Worm (Caenorhabditis elegans) whole organism, mixed stage, embryonic: Measurements from ENCODE around the gene C14A4.7.

Experiments
- ceh-39 ChIP-seq: fragments of 150-350 bp; optimal IDR thresholded peaks from 2 replicates; lab custom pipeline; 2014; ENCODE audit warnings: missing biosample characterization, missing genetic modification characterization
- ceh-43 ChIP-seq: fragments of 200-800 bp; sonication (Bioruptor generic); optimal IDR thresholded peaks from 2 replicates; lab custom pipeline; 2018; ENCODE audit warnings: mild to moderate bottlenecking, missing genetic modification characterization, moderate library complexity, missing compliant biosample characterization
- drap-1 ChIP-seq: fragments of 200-800 bp; sonication (Bioruptor generic); optimal IDR thresholded peaks from 3 replicates; lab custom pipeline; 2018; ENCODE audit warnings: mild to moderate bottlenecking, missing genetic modification characterization, missing compliant biosample characterization
- hlh-1 ChIP-seq: fragments of 150-350 bp; optimal IDR thresholded peaks from 2 replicates; lab custom pipeline; 2014; ENCODE audit warnings: missing biosample characterization, missing genetic modification reagents, missing genetic modification characterization
- lin-13 ChIP-seq: fragments of 150-350 bp; optimal IDR thresholded peaks from 2 replicates; lab custom pipeline; 2014; ENCODE audit warnings: missing biosample characterization, missing genetic modification characterization
- lsy-2 ChIP-seq: fragments of 150-350 bp; optimal IDR thresholded peaks from 2 replicates; lab custom pipeline; 2014; ENCODE audit warnings: missing biosample characterization, missing genetic modification characterization
- mab-5 ChIP-seq: fragments of 150-350 bp; optimal IDR thresholded peaks from 2 replicates; lab custom pipeline; 2014; ENCODE audit warnings: missing biosample characterization, missing genetic modification characterization
- mls-2 ChIP-seq: sonication (generic microtip); optimal IDR thresholded peaks from 2 replicates; lab custom pipeline; 2016; ENCODE audit warnings: mild to moderate bottlenecking, missing genetic modification characterization, moderate library complexity, missing compliant biosample characterization
- nhr-12 ChIP-seq: fragments of 150-350 bp; optimal IDR thresholded peaks from 2 replicates; lab custom pipeline; 2014; ENCODE audit warnings: missing biosample characterization, missing genetic modification characterization
- nhr-237 ChIP-seq: fragments of 150-350 bp; optimal IDR thresholded peaks from 2 replicates; lab custom pipeline; 2014; ENCODE audit warnings: missing biosample characterization, missing genetic modification characterization
- nhr-28 ChIP-seq: fragments of 150-350 bp; optimal IDR thresholded peaks from 2 replicates; lab custom pipeline; 2014; ENCODE audit warnings: missing biosample characterization, missing genetic modification characterization
- nhr-76 ChIP-seq: sonication (generic microtip); optimal IDR thresholded peaks from 2 replicates; lab custom pipeline; 2017; ENCODE audit warnings: missing biosample characterization, missing genetic modification characterization
- pha-4 ChIP-seq: fragments of 150-350 bp; optimal IDR thresholded peaks from 2 replicates; lab custom pipeline; 2018; ENCODE audit warnings: missing biosample characterization, missing genetic modification reagents, missing genetic modification characterization
- tbx-8 ChIP-seq: fragments of 200-800 bp; sonication (Bioruptor generic); optimal IDR thresholded peaks from 2 replicates; lab custom pipeline; 2018; ENCODE audit warnings: mild to moderate bottlenecking, missing genetic modification characterization, moderate library complexity, missing compliant biosample characterization
- unc-39 ChIP-seq: fragments of 150-350 bp; optimal IDR thresholded peaks from 2 replicates; lab custom pipeline; 2014; ENCODE audit warnings: missing biosample characterization, missing genetic modification characterization
- unc-62 ChIP-seq: fragments of 150-350 bp; optimal IDR thresholded peaks from 2 replicates; lab custom pipeline; 2014; ENCODE audit warnings: missing biosample characterization, missing genetic modification reagents, missing genetic modification characterization
- zip-8 ChIP-seq: fragments of 150-350 bp; optimal IDR thresholded peaks from 2 replicates; lab custom pipeline; 2014; ENCODE audit warnings: missing biosample characterization, missing genetic modification characterization
- ztf-11 ChIP-seq: fragments of 150-350 bp; optimal IDR thresholded peaks from 2 replicates; lab custom pipeline; 2014; ENCODE audit warnings: missing biosample characterization, missing genetic modification characterization

The C14A4.7 gene

ce11 chrII:10547311-10547710, 49.1 kb downstream of the C14A4.7 start:
- TF ChIP-seq lsy-2 (tag; lab: Kevin White, UChicago) (no peak), mab-5 (tag; lab: Kevin White, UChicago) (no peak), nhr-28 (tag; lab: Kevin White, UChicago) (no peak), pha-4 (tag; lab: Kevin White, UChicago) (no peak), zip-8 (tag; lab: Kevin White, UChicago) (no peak), nhr-237 (no peak), mls-2 (tag; lab: Kevin White, UChicago) (no peak), tbx-8 (GFP tag; lab: Kevin White, UChicago) (no peak), ceh-39 (no peak), drap-1 (GFP tag; lab: Kevin White, UChicago) (no peak), nhr-12 (tag; lab: Kevin White, UChicago) (no peak), unc-39 (no peak), hlh-1 (tag; lab: Kevin White, UChicago) (no peak), lin-13 (no peak)

DNA sequence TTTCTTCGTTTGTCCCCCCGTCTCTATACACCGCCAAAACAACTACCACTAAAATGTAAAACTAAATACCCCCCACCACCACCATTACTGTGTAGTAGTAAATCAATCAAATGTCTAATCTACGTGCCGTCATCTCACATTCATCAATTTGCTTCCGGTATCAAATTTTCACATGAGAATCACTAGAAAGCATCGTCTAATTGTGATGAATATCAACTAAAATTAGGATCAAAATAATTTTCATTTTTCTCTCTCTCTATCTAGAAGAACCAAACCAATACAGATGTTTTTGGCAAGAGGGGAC, 49.6 kb downstream of the C14A4.7 start:
- TF ChIP-seq unc-62 (GFP tag; lab: Kevin White, UChicago) (peak; percentile 76), ztf-11 (tag; lab: Kevin White, UChicago) (no peak), nhr-76 (tag; lab: Kevin White, UChicago) (no peak)
- TF ChIP-seq, all 35 proteins: peak for 1

DNA sequence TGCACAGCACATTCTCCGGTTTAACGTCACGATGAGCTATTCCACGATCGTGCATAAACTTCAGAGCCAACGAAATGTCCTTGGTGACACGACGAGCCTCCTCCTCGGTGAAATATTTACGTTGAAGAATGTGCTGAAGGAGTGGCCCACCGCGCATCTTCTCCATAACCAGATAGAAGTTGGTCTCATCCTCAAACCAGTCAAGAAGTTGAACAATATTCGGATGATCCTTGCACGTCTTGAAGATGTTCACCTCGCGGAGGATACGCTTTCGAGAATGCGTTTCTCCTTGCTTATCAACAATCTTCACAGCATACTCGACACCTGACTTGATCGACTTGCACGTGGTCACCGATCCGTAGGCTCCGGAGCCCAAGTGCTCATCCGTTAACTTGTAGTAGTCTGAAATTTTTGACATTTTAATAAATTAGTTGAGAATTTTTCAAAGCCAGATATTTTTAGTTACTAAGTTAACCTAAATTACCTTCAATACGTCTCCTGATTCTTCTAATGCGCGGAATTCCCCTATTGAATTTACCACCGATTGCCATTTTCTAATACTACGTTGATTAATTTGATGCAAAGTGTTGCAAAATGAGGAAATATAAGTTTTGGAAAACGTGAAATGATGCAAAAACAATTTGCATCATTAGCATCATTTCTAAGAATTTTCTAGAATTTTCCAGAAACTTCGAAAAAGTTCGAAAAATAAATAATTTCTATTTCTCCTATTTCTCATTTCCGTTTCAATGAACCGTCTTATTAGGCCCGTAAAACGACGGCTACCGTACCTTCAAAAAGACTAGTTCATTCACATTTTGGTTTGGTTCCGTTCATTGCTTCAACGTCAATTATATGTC, 50.2 kb downstream of the C14A4.7 start:
- TF ChIP-seq ztf-11 (tag; lab: Kevin White, UChicago) (no peak), ceh-43 (no peak)
